Fruit fly (Drosophila melanogaster) whole organism, embryonic: ENCODE data around the gene pes.
A peak's percentile ranks its signal among the peaks of the same experiment; 100 is the strongest.

Experiments used
- B-H1 ChIP-seq: fragments of 200-800 bp; sonication (Bioruptor generic); IDR thresholded peaks from 3 replicates; pipeline ENCODE4 v1.3.6; 2022; ENCODE audit warnings: missing biosample characterization, missing genetic modification characterization
- Bgb ChIP-seq: fragments of 200-800 bp; sonication (Bioruptor generic); IDR thresholded peaks from 2 replicates; pipeline ENCODE4 v1.3.6; 2022; ENCODE audit warnings: missing biosample characterization, missing genetic modification characterization; ENCODE audit not compliant: partially characterized antibody
- CG10267 ChIP-seq: fragments of 200-800 bp; sonication (Bioruptor generic); optimal IDR thresholded peaks from 2 replicates; lab custom pipeline; 2018; ENCODE audit warnings: missing biosample characterization, mild to moderate bottlenecking, missing genetic modification characterization, moderate library complexity
- CG10321 ChIP-seq: fragments of 200-800 bp; sonication (Bioruptor generic); IDR thresholded peaks from 2 replicates; pipeline ENCODE4 v1.3.6; 2022; ENCODE audit warnings: missing biosample characterization, missing genetic modification characterization
- CG10959 ChIP-seq: fragments of 200-800 bp; sonication (Bioruptor generic); IDR thresholded peaks from 2 replicates; pipeline ENCODE4 v1.3.6; 2022; ENCODE audit warnings: missing biosample characterization, missing genetic modification characterization
- CG11456 ChIP-seq: fragments of 200-800 bp; sonication (Bioruptor generic); IDR thresholded peaks from 3 replicates; pipeline ENCODE4 v1.3.6; 2022; ENCODE audit warnings: missing biosample characterization, missing genetic modification characterization
- CG12236 ChIP-seq: fragments of 200-800 bp; sonication (Bioruptor generic); optimal IDR thresholded peaks from 2 replicates; lab custom pipeline; 2016; ENCODE audit warnings: missing biosample characterization, missing genetic modification characterization
- CG12391 ChIP-seq: fragments of 200-800 bp; sonication (Bioruptor generic); optimal IDR thresholded peaks from 3 replicates; lab custom pipeline; 2018; ENCODE audit warnings: missing biosample characterization, mild to moderate bottlenecking, missing genetic modification characterization, moderate library complexity
- CG15269 ChIP-seq: fragments of 200-800 bp; sonication (Bioruptor generic); optimal IDR thresholded peaks from 2 replicates; lab custom pipeline; 2018; ENCODE audit warnings: missing biosample characterization, mild to moderate bottlenecking, missing genetic modification characterization, moderate library complexity
- CG16813 ChIP-seq: fragments of 200-800 bp; sonication (Bioruptor generic); IDR thresholded peaks from 3 replicates; pipeline ENCODE4 v1.3.6; 2022; ENCODE audit warnings: missing biosample characterization, missing genetic modification characterization; ENCODE audit not compliant: partially characterized antibody
- CG17568 ChIP-seq: fragments of 200-800 bp; sonication (Bioruptor generic); optimal IDR thresholded peaks from 2 replicates; lab custom pipeline; 2018; ENCODE audit warnings: missing biosample characterization, mild to moderate bottlenecking, missing genetic modification characterization, moderate library complexity
- CG17612 ChIP-seq: fragments of 200-800 bp; sonication (Bioruptor generic); IDR thresholded peaks from 2 replicates; pipeline ENCODE4 v1.3.6; 2022; ENCODE audit warnings: missing biosample characterization, missing genetic modification characterization
- CG18476 ChIP-seq: fragments of 200-800 bp; sonication (Bioruptor generic); optimal IDR thresholded peaks from 2 replicates; lab custom pipeline; 2016; ENCODE audit warnings: missing biosample characterization, mild to moderate bottlenecking, missing genetic modification characterization
- CG18619 ChIP-seq: fragments of 200-800 bp; sonication (Bioruptor generic); optimal IDR thresholded peaks from 3 replicates; lab custom pipeline; 2017; ENCODE audit warnings: missing biosample characterization, mild to moderate bottlenecking, missing genetic modification characterization
- CG2712 ChIP-seq: fragments of 200-800 bp; optimal IDR thresholded peaks from 3 replicates; lab custom pipeline; 2019; ENCODE audit warnings: missing biosample characterization, mild to moderate bottlenecking, missing genetic modification characterization, moderate library complexity
- CG34224 ChIP-seq: fragments of 200-800 bp; sonication (Bioruptor generic); IDR thresholded peaks from 3 replicates; pipeline ENCODE4 v1.3.6; 2022; ENCODE audit warnings: missing biosample characterization, missing genetic modification characterization; ENCODE audit not compliant: partially characterized antibody
- CG4707 ChIP-seq: fragments of 200-800 bp; sonication (Bioruptor generic); optimal IDR thresholded peaks from 2 replicates; lab custom pipeline; 2018; ENCODE audit warnings: missing biosample characterization, mild to moderate bottlenecking, missing genetic modification characterization, moderate library complexity
- CG9817 ChIP-seq: fragments of 200-800 bp; sonication (Bioruptor generic); optimal IDR thresholded peaks from 2 replicates; lab custom pipeline; 2018; ENCODE audit warnings: missing biosample characterization, mild to moderate bottlenecking, missing genetic modification characterization, moderate library complexity
- CTCF ChIP-seq: fragments of 200-800 bp; sonication (Bioruptor generic); optimal IDR thresholded peaks from 2 replicates; lab custom pipeline; 2017; ENCODE audit warnings: missing biosample characterization, mild to moderate bottlenecking, missing genetic modification characterization, moderate library complexity
- Doc3 ChIP-seq: fragments of 200-800 bp; sonication (Bioruptor generic); IDR thresholded peaks from 3 replicates; pipeline ENCODE4 v1.3.6; 2022; ENCODE audit warnings: missing biosample characterization, missing genetic modification characterization; ENCODE audit not compliant: partially characterized antibody
- Dref ChIP-seq: fragments of 200-800 bp; sonication (Bioruptor generic); IDR thresholded peaks from 2 replicates; pipeline ENCODE4 v1.3.6; 2022; ENCODE audit warnings: missing biosample characterization, missing genetic modification characterization
- Drgx ChIP-seq: fragments of 200-800 bp; sonication (Bioruptor generic); IDR thresholded peaks from 2 replicates; pipeline ENCODE4 v1.3.6; 2022; ENCODE audit warnings: missing biosample characterization, missing genetic modification characterization
- ERR ChIP-seq: fragments of 200-800 bp; sonication (Bioruptor generic); optimal IDR thresholded peaks from 2 replicates; lab custom pipeline; 2016; ENCODE audit warnings: missing biosample characterization, missing genetic modification characterization
- Eip74EF ChIP-seq, 2 experiments: fragments of 200-800 bp in 1 of 2; fragments of >200 bp in 1 of 2; sonication (Bioruptor generic) in 1 of 2; optimal IDR thresholded peaks; 2 replicates each; lab custom pipeline; 2017 to 2019; ENCODE audit warnings: missing biosample characterization in 2 of 2, missing genetic modification characterization in 2 of 2, mild to moderate bottlenecking in 1 of 2, moderate library complexity in 1 of 2
- Hey ChIP-seq: fragments of 200-800 bp; sonication (Bioruptor generic); optimal IDR thresholded peaks from 3 replicates; lab custom pipeline; 2018; ENCODE audit warnings: missing biosample characterization, mild to moderate bottlenecking, missing genetic modification characterization
- Lpt ChIP-seq: fragments of >200 bp; optimal IDR thresholded peaks from 2 replicates; lab custom pipeline; 2018; ENCODE audit warnings: missing biosample characterization, missing genetic modification characterization
- Opbp ChIP-seq: fragments of 200-800 bp; sonication (Bioruptor generic); IDR thresholded peaks from 3 replicates; pipeline ENCODE4 v1.3.6; 2022; ENCODE audit warnings: missing biosample characterization, missing genetic modification characterization; ENCODE audit not compliant: partially characterized antibody
- Poxn ChIP-seq: fragments of 200-800 bp; sonication (Bioruptor generic); IDR thresholded peaks from 2 replicates; pipeline ENCODE4 v1.3.6; 2022; ENCODE audit warnings: missing biosample characterization, missing genetic modification characterization
- Ptx1 ChIP-seq: fragments of 200-800 bp; sonication (Bioruptor generic); IDR thresholded peaks from 2 replicates; pipeline ENCODE4 v1.3.6; 2022; ENCODE audit warnings: missing biosample characterization, missing genetic modification characterization
- Scr ChIP-seq: fragments of 200-800 bp; sonication (Bioruptor generic); IDR thresholded peaks from 2 replicates; pipeline ENCODE4 v1.3.6; 2022; ENCODE audit warnings: missing biosample characterization, missing genetic modification characterization; ENCODE audit not compliant: partially characterized antibody
- Sry-δ ChIP-seq: fragments of 200-800 bp; sonication (Bioruptor generic); optimal IDR thresholded peaks from 2 replicates; lab custom pipeline; 2016; ENCODE audit warnings: missing biosample characterization, missing genetic modification characterization
- Xrp1 ChIP-seq: fragments of 200-800 bp; sonication (Bioruptor generic); IDR thresholded peaks from 2 replicates; pipeline ENCODE4 v1.3.6; 2022; ENCODE audit warnings: missing biosample characterization, missing genetic modification characterization
- amos ChIP-seq: fragments of 200-800 bp; sonication (Bioruptor generic); IDR thresholded peaks from 2 replicates; pipeline ENCODE4 v1.3.6; 2022; ENCODE audit warnings: missing biosample characterization, missing genetic modification characterization; ENCODE audit not compliant: partially characterized antibody
- bbx ChIP-seq: fragments of 200-800 bp; sonication (Bioruptor generic); IDR thresholded peaks from 2 replicates; pipeline ENCODE4 v1.3.6; 2022; ENCODE audit warnings: missing biosample characterization, missing genetic modification characterization; ENCODE audit not compliant: partially characterized antibody
- bsh ChIP-seq, 2 experiments: fragments of 200-800 bp; sonication (Bioruptor generic); optimal IDR thresholded peaks; 2 replicates each; lab custom pipeline; 2017 to 2018; ENCODE audit warnings: mild to moderate bottlenecking in 2 of 2, missing biosample characterization in 2 of 2, missing genetic modification characterization in 2 of 2, moderate library complexity in 1 of 2
- cg ChIP-seq: fragments of 200-800 bp; sonication (Bioruptor generic); optimal IDR thresholded peaks from 3 replicates; lab custom pipeline; 2019; ENCODE audit warnings: missing biosample characterization, mild to moderate bottlenecking, missing genetic modification characterization, moderate library complexity
- chm ChIP-seq: fragments of 200-800 bp; sonication (Bioruptor generic); IDR thresholded peaks from 2 replicates; pipeline ENCODE4 v1.3.6; 2022; ENCODE audit warnings: missing biosample characterization, missing genetic modification characterization
- crp ChIP-seq, 2 experiments: fragments of 200-800 bp; sonication (Bioruptor generic); optimal IDR thresholded peaks; 2 replicates in 1 of 2; 3 replicates in 1 of 2; lab custom pipeline; 2017; ENCODE audit warnings: missing biosample characterization in 2 of 2, missing genetic modification characterization in 2 of 2, mild to moderate bottlenecking in 1 of 2, moderate library complexity in 1 of 2
- dpn ChIP-seq, 2 experiments: fragments of 200-800 bp; sonication (Bioruptor generic); optimal IDR thresholded peaks; 3 replicates each; lab custom pipeline; 2016; ENCODE audit warnings: missing biosample characterization in 2 of 2, missing genetic modification characterization in 2 of 2
- esg ChIP-seq: fragments of 200-800 bp; sonication (Bioruptor generic); conservative IDR thresholded peaks from 2 replicates; pipeline ENCODE4 v1.3.6; 2022; ENCODE audit warnings: missing biosample characterization, missing genetic modification characterization
- kah ChIP-seq: fragments of 200-800 bp; sonication (Bioruptor generic); optimal IDR thresholded peaks from 2 replicates; lab custom pipeline; 2018; ENCODE audit warnings: missing biosample characterization, mild to moderate bottlenecking, missing genetic modification characterization
- klu ChIP-seq: fragments of 200-800 bp; sonication (Bioruptor generic); IDR thresholded peaks from 2 replicates; pipeline ENCODE4 v1.3.6; 2022; ENCODE audit warnings: missing biosample characterization, missing genetic modification characterization
- maf-S ChIP-seq: fragments of 200-800 bp; sonication (Bioruptor generic); optimal IDR thresholded peaks from 2 replicates; lab custom pipeline; 2016; ENCODE audit warnings: missing biosample characterization, missing genetic modification characterization
- pzg ChIP-seq: fragments of 200-800 bp; sonication (Bioruptor generic); optimal IDR thresholded peaks from 3 replicates; lab custom pipeline; 2018; ENCODE audit warnings: missing biosample characterization, mild to moderate bottlenecking, missing genetic modification characterization, moderate library complexity
- sc ChIP-seq, 3 experiments: fragments of >200 bp in 2 of 3; fragments of 200-800 bp in 1 of 3; sonication (Bioruptor generic) in 1 of 3; optimal IDR thresholded peaks; 2 replicates in 2 of 3; 3 replicates in 1 of 3; lab custom pipeline; 2017; ENCODE audit warnings: mild to moderate bottlenecking in 1 of 3, missing biosample characterization in 1 of 3, missing genetic modification characterization in 1 of 3, missing genetic modification reagents in 1 of 3
- sna ChIP-seq: fragments of 200-800 bp; sonication (Bioruptor generic); IDR thresholded peaks from 2 replicates; pipeline ENCODE4 v1.3.6; 2022; ENCODE audit warnings: missing biosample characterization, missing genetic modification characterization; ENCODE audit not compliant: partially characterized antibody
- stwl ChIP-seq: fragments of 200-800 bp; sonication (Bioruptor generic); optimal IDR thresholded peaks from 3 replicates; lab custom pipeline; 2018; ENCODE audit warnings: missing biosample characterization, mild to moderate bottlenecking, missing genetic modification characterization, moderate library complexity
- vnd ChIP-seq: fragments of 200-800 bp; sonication (Bioruptor generic); IDR thresholded peaks from 3 replicates; pipeline ENCODE4 v1.3.6; 2022; ENCODE audit warnings: missing biosample characterization, missing genetic modification characterization; ENCODE audit not compliant: partially characterized antibody
- vvl ChIP-seq: fragments of 200-800 bp; sonication (Bioruptor generic); IDR thresholded peaks from 2 replicates; pipeline ENCODE4 v1.3.6; 2022; ENCODE audit warnings: missing biosample characterization, missing genetic modification characterization

Gene pes

dm6 chr2L:8004072-8004471, 10.1 kb upstream of the pes start, which contains the start of gene Wwox (continued):
- TF ChIP-seq crp (GFP tag; optimal IDR thresholded peaks at IDR 0.05; lab: Kevin White, UChicago) (peak in 1 of 2 experiments; percentile 81), CG17612 (GFP tag; lab: Robert Waterston, UW) (no peak), sc (optimal IDR thresholded peaks at IDR 0.05; lab: Kevin White, UChicago) (no peak), sc (GFP tag; optimal IDR thresholded peaks at IDR 0.05; lab: Kevin White, UChicago) (no peak), maf-S (GFP tag; lab: Kevin White, UChicago) (no peak), Bgb (GFP tag; lab: Robert Waterston, UW) (peak; percentile 54; the same call in 1 of the 2 replicates), CG12236 (GFP tag; lab: Kevin White, UChicago) (no peak), Drgx (GFP tag; lab: Robert Waterston, UW) (no peak), Xrp1 (GFP tag; lab: Robert Waterston, UW) (no peak), CG18476 (GFP tag; lab: Kevin White, UChicago) (no peak), Poxn (GFP tag; lab: Robert Waterston, UW) (no peak), dpn (GFP tag; optimal IDR thresholded peaks at IDR 0.05; lab: Kevin White, UChicago) (no peak), esg (GFP tag; lab: Robert Waterston, UW) (no peak), vnd (peak; percentile 28; the same call in 1 of the 3 replicates), Eip74EF (GFP tag; optimal IDR thresholded peaks at IDR 0.05; lab: Kevin White, UChicago) (no peak), amos (GFP tag; lab: Robert Waterston, UW) (peak; percentile 50; the same call in 1 of the 2 replicates), Lpt (GFP tag; lab: Kevin White, UChicago) (no peak), ERR (no peak), CG10321 (no peak), CG18619 (GFP tag; lab: Kevin White, UChicago) (no peak), CG17568 (no peak), klu (no peak), CG2712 (tag; lab: Kevin White, UChicago) (no peak), CTCF (GFP tag; lab: Kevin White, UChicago) (no peak), CG12391 (tag; lab: Kevin White, UChicago) (no peak), chm (GFP tag; lab: Robert Waterston, UW) (no peak), CG9817 (no peak), vvl (GFP tag; lab: Robert Waterston, UW) (no peak), CG11456 (no peak), Ptx1 (no peak), CG10267 (tag; lab: Kevin White, UChicago) (no peak), kah (GFP tag; lab: Kevin White, UChicago) (no peak), stwl (tag; lab: Kevin White, UChicago) (peak; percentile 22), CG15269 (tag; lab: Kevin White, UChicago) (peak; percentile 32), CG10959 (GFP tag; lab: Robert Waterston, UW) (no peak), CG4707 (GFP tag; lab: Kevin White, UChicago) (no peak), CG34224 (peak; percentile 83), Hey (tag; lab: Kevin White, UChicago) (no peak), Opbp (GFP tag; lab: Robert Waterston, UW) (peak; percentile 35; the same call in 2 of the 3 replicates), sna (GFP tag; lab: Robert Waterston, UW) (peak; percentile 68), pzg (GFP tag; lab: Kevin White, UChicago) (peak; percentile 30), Doc3 (GFP tag; lab: Robert Waterston, UW) (peak; percentile 56; the same call in 2 of the 3 replicates), Dref (GFP tag; lab: Robert Waterston, UW) (peak; percentile 54), bbx (GFP tag; lab: Robert Waterston, UW) (peak; percentile 63; the same call in 1 of the 2 replicates), Scr (peak; percentile 63), bsh (GFP tag; optimal IDR thresholded peaks at IDR 0.05; lab: Kevin White, UChicago) (no peak), CG16813 (peak; percentile 25; the same call in 1 of the 3 replicates), Sry-δ (GFP tag; lab: Kevin White, UChicago) (no peak), B-H1 (GFP tag; lab: Robert Waterston, UW) (no peak), cg (GFP tag; lab: Kevin White, UChicago) (no peak)
